Worm (Caenorhabditis elegans) whole organism, L1 larva: ENCODE results near the gene nol-10.

Experiments
- C04F5.9 ChIP-seq: sonication (generic microtip); optimal IDR thresholded peaks from 2 replicates; lab custom pipeline; 2016; ENCODE audit warnings: missing genetic modification characterization, missing compliant biosample characterization
- C16A3.4 ChIP-seq: fragments of 150-350 bp; optimal IDR thresholded peaks from 2 replicates; lab custom pipeline; 2014; ENCODE audit warnings: missing biosample characterization, missing genetic modification characterization
- Y116A8C.19 ChIP-seq: sonication (generic microtip); optimal IDR thresholded peaks from 2 replicates; lab custom pipeline; 2016; ENCODE audit warnings: missing compliant biosample characterization, missing genetic modification characterization, borderline replicate concordance
- aha-1 ChIP-seq: fragments of 150-350 bp; optimal IDR thresholded peaks from 2 replicates; lab custom pipeline; 2014; ENCODE audit warnings: missing biosample characterization, missing genetic modification characterization
- aly-2 ChIP-seq: fragments of 150-350 bp; optimal IDR thresholded peaks from 2 replicates; lab custom pipeline; 2014; ENCODE audit warnings: missing biosample characterization, missing genetic modification characterization
- ama-1 ChIP-seq: fragments of 150-350 bp; optimal IDR thresholded peaks from 2 replicates; lab custom pipeline; 2014
- blmp-1 ChIP-seq: fragments of 150-350 bp; optimal IDR thresholded peaks from 2 replicates; lab custom pipeline; 2014; ENCODE audit warnings: missing biosample characterization, missing genetic modification characterization
- ceh-63 ChIP-seq: fragments of 200-800 bp; sonication (Bioruptor generic); optimal IDR thresholded peaks from 2 replicates; lab custom pipeline; 2018; ENCODE audit warnings: mild to moderate bottlenecking, missing genetic modification characterization, missing compliant biosample characterization
- ceh-8 ChIP-seq: fragments of 200-800 bp; sonication (Bioruptor generic); optimal IDR thresholded peaks from 2 replicates; lab custom pipeline; 2018; ENCODE audit warnings: mild to moderate bottlenecking, missing genetic modification characterization, moderate library complexity, missing compliant biosample characterization
- dsc-1 ChIP-seq: sonication (generic microtip); optimal IDR thresholded peaks from 2 replicates; lab custom pipeline; 2016; ENCODE audit warnings: mild to moderate bottlenecking, missing genetic modification characterization, missing compliant biosample characterization
- efl-1 ChIP-seq, 4 experiments: fragments of 150-350 bp; optimal IDR thresholded peaks in 3 of 4; peaks in 1 of 4; 1 replicate in 1 of 4; 2 replicates in 3 of 4; lab custom pipeline; 2014; ENCODE audit warnings: missing biosample characterization in 2 of 4, missing genetic modification characterization in 2 of 4, missing genetic modification reagents in 2 of 4
- elt-2 ChIP-seq: sonication (generic microtip); optimal IDR thresholded peaks from 2 replicates; lab custom pipeline; 2016; ENCODE audit warnings: missing genetic modification characterization, mild to moderate bottlenecking, inconsistent platforms, missing compliant biosample characterization, missing genetic modification reagents
- ets-5 ChIP-seq: fragments of 200-800 bp; sonication (Bioruptor generic); IDR thresholded peaks from 2 replicates; pipeline ENCODE4 v1.3.6; 2022; ENCODE audit warnings: missing genetic modification characterization, missing compliant biosample characterization
- fkh-10 ChIP-seq: sonication (generic microtip); optimal IDR thresholded peaks from 2 replicates; lab custom pipeline; 2017; ENCODE audit warnings: missing biosample characterization, missing genetic modification reagents, missing genetic modification characterization
- grh-1 ChIP-seq: fragments of 200-800 bp; sonication (Bioruptor generic); IDR thresholded peaks from 2 replicates; pipeline ENCODE4 v1.3.6; 2022; ENCODE audit warnings: missing genetic modification reagents, missing genetic modification characterization, missing compliant biosample characterization
- hlh-17 ChIP-seq: fragments of 200-800 bp; sonication (Bioruptor generic); optimal IDR thresholded peaks from 2 replicates; lab custom pipeline; 2018; ENCODE audit warnings: missing genetic modification characterization, mild to moderate bottlenecking, missing compliant biosample characterization, moderate library complexity, borderline replicate concordance
- hlh-4 ChIP-seq: sonication (generic microtip); optimal IDR thresholded peaks from 2 replicates; lab custom pipeline; 2016; ENCODE audit warnings: mild to moderate bottlenecking, missing genetic modification characterization, missing compliant biosample characterization
- isw-1 ChIP-seq: fragments of 200-800 bp; sonication (Bioruptor generic); IDR thresholded peaks from 2 replicates; pipeline ENCODE4 v1.3.6; 2022; ENCODE audit warnings: missing genetic modification characterization, missing compliant biosample characterization
- lin-14 ChIP-seq: fragments of 200-800 bp; sonication (Bioruptor generic); optimal IDR thresholded peaks from 2 replicates; lab custom pipeline; 2018; ENCODE audit warnings: mild to moderate bottlenecking, missing genetic modification characterization, moderate library complexity, missing compliant biosample characterization
- lin-35 ChIP-seq, 2 experiments: fragments of 150-350 bp; optimal IDR thresholded peaks; 2 replicates each; lab custom pipeline; 2014; ENCODE audit warnings: missing biosample characterization in 2 of 2, missing genetic modification characterization in 2 of 2, missing genetic modification reagents in 2 of 2
- mab-9 ChIP-seq: fragments of 200-800 bp; sonication (Bioruptor generic); IDR thresholded peaks from 2 replicates; pipeline ENCODE4 v1.3.6; 2022; ENCODE audit warnings: missing genetic modification reagents, missing genetic modification characterization, missing compliant biosample characterization
- nhr-12 ChIP-seq: sonication (generic microtip); optimal IDR thresholded peaks from 2 replicates; lab custom pipeline; 2017; ENCODE audit warnings: missing biosample characterization, missing genetic modification characterization
- nhr-76 ChIP-seq: sonication (generic microtip); optimal IDR thresholded peaks from 2 replicates; lab custom pipeline; 2017; ENCODE audit warnings: missing biosample characterization, missing genetic modification characterization
- nhr-77 ChIP-seq: fragments of 150-350 bp; optimal IDR thresholded peaks from 2 replicates; lab custom pipeline; 2014; ENCODE audit warnings: missing biosample characterization, missing genetic modification characterization
- nhr-84 ChIP-seq: sonication (generic microtip); optimal IDR thresholded peaks from 2 replicates; lab custom pipeline; 2017; ENCODE audit warnings: missing biosample characterization, missing genetic modification characterization
- nhr-90 ChIP-seq: sonication (generic microtip); optimal IDR thresholded peaks from 2 replicates; lab custom pipeline; 2016; ENCODE audit warnings: mild to moderate bottlenecking, missing genetic modification characterization, missing compliant biosample characterization; ENCODE audit not compliant: poor library complexity
- pax-3 ChIP-seq: fragments of 200-800 bp; sonication (Bioruptor generic); optimal IDR thresholded peaks from 2 replicates; lab custom pipeline; 2018; ENCODE audit warnings: mild to moderate bottlenecking, missing genetic modification characterization, moderate library complexity, missing compliant biosample characterization
- pqm-1 ChIP-seq: sonication (generic microtip); optimal IDR thresholded peaks from 3 replicates; lab custom pipeline; 2017; ENCODE audit warnings: missing biosample characterization, missing genetic modification characterization
- rnt-1 ChIP-seq: sonication (generic microtip); optimal IDR thresholded peaks from 2 replicates; lab custom pipeline; 2016; ENCODE audit warnings: mild to moderate bottlenecking, missing genetic modification characterization, moderate library complexity, missing compliant biosample characterization
- skn-1 ChIP-seq: fragments of 150-350 bp; optimal IDR thresholded peaks from 2 replicates; lab custom pipeline; 2014; ENCODE audit warnings: missing biosample characterization, missing genetic modification characterization
- snpc-4 ChIP-seq: fragments of 150-350 bp; optimal IDR thresholded peaks from 2 replicates; lab custom pipeline; 2014; ENCODE audit warnings: missing biosample characterization, missing genetic modification characterization
- sptf-1 ChIP-seq: fragments of 150-350 bp; optimal IDR thresholded peaks from 2 replicates; lab custom pipeline; 2014; ENCODE audit warnings: missing biosample characterization, missing genetic modification characterization
- swsn-7 ChIP-seq: sonication (generic microtip); optimal IDR thresholded peaks from 2 replicates; lab custom pipeline; 2016; ENCODE audit warnings: missing genetic modification characterization, missing compliant biosample characterization
- tbx-2 ChIP-seq: sonication (generic microtip); optimal IDR thresholded peaks from 2 replicates; lab custom pipeline; 2016; ENCODE audit warnings: missing genetic modification characterization, missing compliant biosample characterization
- tlp-1 ChIP-seq: fragments of 150-350 bp; optimal IDR thresholded peaks from 2 replicates; lab custom pipeline; 2014; ENCODE audit warnings: missing biosample characterization, missing genetic modification characterization
- unc-30 ChIP-seq: sonication (generic microtip); optimal IDR thresholded peaks from 2 replicates; lab custom pipeline; 2017; ENCODE audit warnings: missing biosample characterization, missing genetic modification characterization
- unc-86 ChIP-seq: sonication (generic microtip); optimal IDR thresholded peaks from 2 replicates; lab custom pipeline; 2016; ENCODE audit warnings: missing genetic modification characterization, missing compliant biosample characterization
- unc-98 ChIP-seq: fragments of 200-800 bp; sonication (Bioruptor generic); IDR thresholded peaks from 2 replicates; pipeline ENCODE4 v1.3.6; 2022; ENCODE audit warnings: missing genetic modification characterization, missing compliant biosample characterization
- xbp-1 ChIP-seq: sonication (generic microtip); optimal IDR thresholded peaks from 2 replicates; lab custom pipeline; 2016; ENCODE audit warnings: missing genetic modification characterization, missing compliant biosample characterization
- zag-1 ChIP-seq: fragments of 150-350 bp; optimal IDR thresholded peaks from 2 replicates; lab custom pipeline; 2014; ENCODE audit warnings: missing biosample characterization, missing genetic modification characterization

nol-10 gene

ce11 chrIV:7580062-7580614 is at the start of gene nol-10, which contains the start of gene cec-5 (continued):
- TF ChIP-seq Y116A8C.19 (tag; lab: Kevin White, UChicago) (no peak), ama-1 (lab: Kevin White, UChicago) (no peak), nhr-76 (tag; lab: Kevin White, UChicago) (no peak), tbx-2 (tag; lab: Kevin White, UChicago) (peak; percentile 73), sptf-1 (tag; lab: Kevin White, UChicago) (no peak), aha-1 (no peak), hlh-17 (GFP tag; lab: Kevin White, UChicago) (no peak), blmp-1 (peak; percentile 34), C16A3.4 (tag; lab: Kevin White, UChicago) (peak; percentile 79), ceh-63 (GFP tag; lab: Kevin White, UChicago) (no peak), zag-1 (tag; lab: Kevin White, UChicago) (peak; percentile 38), snpc-4 (tag; lab: Kevin White, UChicago) (peak; percentile 34), pax-3 (tag; lab: Kevin White, UChicago) (no peak), isw-1 (peak; percentile 47; the same call in 1 of the 2 replicates), lin-35 (GFP tag; optimal IDR thresholded peaks at IDR 0.05; lab: Kevin White, UChicago) (peak; percentile 78 to 87), swsn-7 (tag; lab: Kevin White, UChicago) (peak; percentile 75), efl-1 (optimal IDR thresholded peaks at IDR 0.05; lab: Kevin White, UChicago) (peak; percentile 78 to 81), efl-1 (GFP tag; optimal IDR thresholded peaks at IDR 0.05 in 1 of 2; lab: Kevin White, UChicago) (peak; percentile 75 to 96), C04F5.9 (tag; lab: Kevin White, UChicago) (no peak), dsc-1 (tag; lab: Kevin White, UChicago) (peak; percentile 43), mab-9 (GFP tag; lab: Robert Waterston, UW) (no peak), nhr-77 (tag; lab: Kevin White, UChicago) (peak; percentile 66), unc-86 (tag; lab: Kevin White, UChicago) (peak; percentile 57), grh-1 (GFP tag; lab: Robert Waterston, UW) (no peak), rnt-1 (tag; lab: Kevin White, UChicago) (peak; percentile 42), aly-2 (no peak), nhr-90 (tag; lab: Kevin White, UChicago) (peak; percentile 55), unc-30 (tag; lab: Kevin White, UChicago) (no peak), nhr-12 (no peak), ets-5 (GFP tag; lab: Robert Waterston, UW) (no peak), skn-1 (tag; lab: Kevin White, UChicago) (peak; percentile 40), elt-2 (peak; percentile 48), tlp-1 (no peak)
- TF ChIP-seq, all 84 proteins: peak for 43

DNA sequence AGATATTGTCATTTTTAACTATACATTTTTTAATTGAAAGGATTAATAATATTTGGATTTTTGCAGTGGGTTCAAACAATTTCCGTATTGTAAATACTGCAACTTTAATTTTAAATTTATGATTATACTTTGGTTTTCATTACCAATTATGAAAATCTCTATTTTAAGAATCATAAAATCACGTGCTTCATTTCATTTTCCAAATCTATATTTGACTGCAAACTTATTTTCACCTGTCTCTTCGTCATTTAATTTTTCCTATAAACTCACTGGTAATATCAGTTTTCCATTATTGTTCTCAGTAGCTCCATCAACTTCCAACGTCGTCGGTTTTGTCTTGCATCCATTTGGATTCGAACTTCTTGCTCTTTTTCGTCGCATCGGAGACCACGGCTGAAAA is 48.0 kb upstream of the nol-10 start, which contains the start of gene R05G6.1:
Gene R05G6.1 (plus strand): TSS at position 301 of the 400 bp plus-strand sequence.
- TF ChIP-seq xbp-1 (tag; lab: Kevin White, UChicago) = no peak
- TF ChIP-seq nhr-84 = no peak
- TF ChIP-seq tbx-2 (tag; lab: Kevin White, UChicago) = no peak
- no peak for TF ChIP-seq unc-98 (GFP tag; lab: Robert Waterston, UW)
- no peak for TF ChIP-seq ceh-8
- peak; percentile 44 for TF ChIP-seq hlh-4 (tag; lab: Kevin White, UChicago)
- TF ChIP-seq pqm-1 (tag; lab: Kevin White, UChicago) = no peak
- TF ChIP-seq fkh-10 (GFP tag; lab: Kevin White, UChicago) = no peak

- TF ChIP-seq lin-14 (GFP tag; lab: Kevin White, UChicago) (peak; percentile 49), tlp-1 (no peak)
- TF ChIP-seq, all 84 proteins: peak for 1
Observed at ce11 chrIV:7542485-7543001, 37.9 kb upstream of the nol-10 start, which contains the start of gene R05G6.10. Gene R05G6.10, minus strand, starts transcription at chrIV:7542535.
